Worm (Caenorhabditis elegans) whole organism, L4 larva: ENCODE data around the gene rpl-23.

Source experiments
- nhr-11 ChIP-seq: fragments of 150-350 bp; optimal IDR thresholded peaks from 2 replicates; lab custom pipeline; 2014; ENCODE audit warnings: missing biosample characterization, missing genetic modification characterization
- unc-62 ChIP-seq, 3 experiments: fragments of 150-350 bp in 1 of 3; sonication (generic microtip); optimal IDR thresholded peaks in 2 of 3; peaks in 1 of 3; 1 replicate in 1 of 3; 2 replicates in 2 of 3; lab custom pipeline; 2014 to 2017; ENCODE audit warnings: missing biosample characterization in 3 of 3, missing genetic modification characterization in 3 of 3, missing genetic modification reagents in 3 of 3, missing genotype in 1 of 3

- TF ChIP-seq unc-62 (GFP tag; optimal IDR thresholded peaks at IDR 0.05 in 1 of 2; lab: Kevin White, UChicago): peak in 1 of 2 experiments; percentile 100
- no peak for TF ChIP-seq unc-62 (tag; optimal IDR thresholded peaks at IDR 0.05; lab: Kevin White, UChicago)
- TF ChIP-seq nhr-11 (tag; lab: Kevin White, UChicago): peak; percentile 100
Observed at ce11 chrIII:5678935-5679334, 27.0 kb downstream of the rpl-23 start, which contains the start of the genes ska-3 and rps-12.
